Worm (Caenorhabditis elegans): ENCODE results near the gene ugt-11.

The ugt-11 gene

ce11 chrV:4889976-4890479 is 4.8 kb downstream of the ugt-11 start, which contains the start of gene T19H12.2:
Gene T19H12.2 (plus strand): TSS chrV:4890429.
- TF ChIP-seq lsy-2 (tag; optimal IDR thresholded peaks at IDR 0.05) (peak in 1 of 2 experiments; percentile 57), blmp-1 (tag; optimal IDR thresholded peaks at IDR 0.05) (peak; percentile 22), unc-30 (tag; optimal IDR thresholded peaks at IDR 0.05) (no peak)

ce11 chrV:4889477-4889876 is 5.4 kb downstream of the ugt-11 start, which contains the start of gene ugt-12:
Gene ugt-12 (minus strand): TSS chrV:4889629.
- no peak for TF ChIP-seq sox-4 (tag; optimal IDR thresholded peaks at IDR 0.05)
- TF ChIP-seq aha-1 (tag; optimal IDR thresholded peaks at IDR 0.05), result no peak
- TF ChIP-seq lin-35 (GFP tag; optimal IDR thresholded peaks at IDR 0.05), result peak in 1 of 2 experiments; percentile 34
- TF ChIP-seq elt-2 (tag; optimal IDR thresholded peaks at IDR 0.05), result peak; percentile 49
- no peak for TF ChIP-seq ama-1 (optimal IDR thresholded peaks at IDR 0.05)
- peak; percentile 74 for TF ChIP-seq nhr-85 (tag)
- no peak for TF ChIP-seq ceh-82 (tag; optimal IDR thresholded peaks at IDR 0.05)
- peak; percentile 26 for TF ChIP-seq snu-23 (GFP tag; optimal IDR thresholded peaks at IDR 0.05)
- peak in 2 of 6 experiments; percentile 10 to 37 for TF ChIP-seq elt-3 (tag; optimal IDR thresholded peaks at IDR 0.05)
- peak; percentile 48 for TF ChIP-seq nhr-71 (tag; optimal IDR thresholded peaks at IDR 0.05)
- peak; percentile 61 for TF ChIP-seq lin-14 (GFP tag; optimal IDR thresholded peaks at IDR 0.05)
- TF ChIP-seq nhr-20 (tag; optimal IDR thresholded peaks at IDR 0.05), result peak; percentile 52

ce11 chrV:4885372-4885771 is 9.5 kb downstream of the ugt-11 start, which contains the start of gene T19H12.3:
Gene T19H12.3 (plus strand): TSS chrV:4885672.
- TF ChIP-seq unc-86 (tag; optimal IDR thresholded peaks at IDR 0.05) (no peak), nhr-85 (tag) (no peak), egl-13 (tag; optimal IDR thresholded peaks at IDR 0.05) (no peak), aly-2 (tag; optimal IDR thresholded peaks at IDR 0.05) (no peak), hlh-17 (GFP tag; optimal IDR thresholded peaks at IDR 0.05; ENCODE audit: borderline replicate concordance) (no peak), nhr-76 (tag; optimal IDR thresholded peaks at IDR 0.05) (no peak), xbp-1 (tag; optimal IDR thresholded peaks at IDR 0.05) (no peak), nhr-11 (tag; optimal IDR thresholded peaks at IDR 0.05) (no peak), nhr-12 (tag; optimal IDR thresholded peaks at IDR 0.05) (no peak), nhr-71 (tag; optimal IDR thresholded peaks at IDR 0.05) (no peak), lsy-2 (tag; optimal IDR thresholded peaks at IDR 0.05) (no peak), hpl-2 (GFP tag; optimal IDR thresholded peaks at IDR 0.05) (no peak), C04F5.9 (tag; optimal IDR thresholded peaks at IDR 0.05) (no peak), isw-1 (GFP tag; IDR thresholded peaks at IDR 0.05) (no peak), zip-4 (GFP tag; optimal IDR thresholded peaks at IDR 0.05) (no peak), ama-1 (optimal IDR thresholded peaks at IDR 0.05) (no peak)

ce11 chrV:4884490-4884889 is 10.4 kb downstream of the ugt-11 start, which contains the start of gene T19H12.12:
Gene T19H12.12 (plus strand): TSS chrV:4884790.
- TF ChIP-seq hpl-2 (GFP tag; optimal IDR thresholded peaks at IDR 0.05) (no peak), dpl-1 (GFP tag; optimal IDR thresholded peaks at IDR 0.05) (no peak), lsy-2 (tag; optimal IDR thresholded peaks at IDR 0.05) (no peak), tlp-1 (tag; optimal IDR thresholded peaks at IDR 0.05) (no peak)

ce11 chrV:4881377-4881776 is 13.5 kb downstream of the ugt-11 start, which contains the start of gene str-32:
Gene str-32 (minus strand): TSS chrV:4881477.
- TF ChIP-seq tbx-2 (tag; optimal IDR thresholded peaks at IDR 0.05), result no peak
- no peak for TF ChIP-seq irx-1 (tag; optimal IDR thresholded peaks at IDR 0.05)
- TF ChIP-seq lin-14 (GFP tag; optimal IDR thresholded peaks at IDR 0.05), result no peak
- no peak for TF ChIP-seq fkh-4 (tag; optimal IDR thresholded peaks at IDR 0.05; ENCODE audit: borderline replicate concordance)
- no peak for TF ChIP-seq grh-1 (GFP tag; IDR thresholded peaks at IDR 0.05)

ce11 chrV:4879251-4879650 is 15.6 kb downstream of the ugt-11 start, which contains the start of gene T19H12.15:
Gene T19H12.15 (minus strand): TSS chrV:4879351.
- TF ChIP-seq nhr-28 (tag; optimal IDR thresholded peaks at IDR 0.05) (no peak), swsn-7 (tag; optimal IDR thresholded peaks at IDR 0.05) (no peak), lin-13 (GFP tag; optimal IDR thresholded peaks at IDR 0.05) (no peak), nhr-90 (tag; optimal IDR thresholded peaks at IDR 0.05; ENCODE audit: poor library complexity) (no peak), ztf-4 (tag; optimal IDR thresholded peaks at IDR 0.05) (no peak), nhr-85 (tag) (no peak), lin-14 (GFP tag; optimal IDR thresholded peaks at IDR 0.05) (no peak), fkh-10 (GFP tag; optimal IDR thresholded peaks at IDR 0.05) (no peak), zag-1 (tag; optimal IDR thresholded peaks at IDR 0.05) (no peak), Y116A8C.19 (tag; optimal IDR thresholded peaks at IDR 0.05; ENCODE audit: borderline replicate concordance) (no peak), ceh-82 (tag; optimal IDR thresholded peaks at IDR 0.05) (no peak), F16B12.6 (tag; optimal IDR thresholded peaks at IDR 0.05) (no peak), rnt-1 (tag; optimal IDR thresholded peaks at IDR 0.05) (no peak), C16A3.4 (tag; optimal IDR thresholded peaks at IDR 0.05) (no peak), nhr-77 (tag; optimal IDR thresholded peaks at IDR 0.05) (no peak)

Measured in whole organism, L1 larva.